Worm (Caenorhabditis elegans): ENCODE measurements around the gene ZK643.2.

ce11 chrIII:8911598-8912194 is 44.6 kb upstream of the ZK643.2 start, which contains the start of gene tpk-1:
- TF ChIP-seq nhr-237 (tag; optimal IDR thresholded peaks at IDR 0.05) (no peak), nhr-11 (tag; optimal IDR thresholded peaks at IDR 0.05) (no peak), fkh-10 (GFP tag; optimal IDR thresholded peaks at IDR 0.05) (no peak), pha-4 (tag; optimal IDR thresholded peaks at IDR 0.05) (no peak)
